Worm (Caenorhabditis elegans) whole organism, early embryonic: ENCODE data around the gene Y52D5A.2.

Experiments
- ama-1 ChIP-seq: fragments of 150-350 bp; optimal IDR thresholded peaks from 2 replicates; lab custom pipeline; 2014
- ets-7 ChIP-seq: sonication (generic microtip); optimal IDR thresholded peaks from 2 replicates; lab custom pipeline; 2016; ENCODE audit warnings: missing genotype, missing genetic modification characterization, missing compliant biosample characterization
- hmbx-1 ChIP-seq: sonication (generic microtip); optimal IDR thresholded peaks from 2 replicates; lab custom pipeline; 2016; ENCODE audit warnings: mild to moderate bottlenecking, missing genetic modification characterization, missing compliant biosample characterization
- hnd-1 ChIP-seq: sonication (generic microtip); optimal IDR thresholded peaks from 2 replicates; lab custom pipeline; 2016; ENCODE audit warnings: missing genetic modification characterization, missing compliant biosample characterization
- scrt-1 ChIP-seq: fragments of 200-800 bp; sonication (Bioruptor generic); IDR thresholded peaks from 2 replicates; pipeline ENCODE4 v1.3.6; 2022; ENCODE audit warnings: missing genetic modification characterization, missing compliant biosample characterization
- sea-1 ChIP-seq: fragments of 200-800 bp; sonication (Bioruptor generic); conservative IDR thresholded peaks from 2 replicates; pipeline ENCODE4 v1.3.6; 2022; ENCODE audit warnings: missing genetic modification characterization, missing compliant biosample characterization
- tbx-11 ChIP-seq: fragments of 200-800 bp; sonication (Bioruptor generic); IDR thresholded peaks from 2 replicates; pipeline ENCODE4 v1.3.6; 2022; ENCODE audit warnings: missing genetic modification characterization, missing compliant biosample characterization
- tra-4 ChIP-seq: sonication (generic microtip); optimal IDR thresholded peaks from 2 replicates; lab custom pipeline; 2017; ENCODE audit warnings: missing genetic modification characterization, missing compliant biosample characterization

ce11 chrIV:5419122-5419521, 45.2 kb downstream of the Y52D5A.2 start, which contains the start of gene ehn-3:
- TF ChIP-seq tra-4 (tag; lab: Kevin White, UChicago) (no peak), ets-7 (tag; lab: Kevin White, UChicago) (no peak), hmbx-1 (tag; lab: Kevin White, UChicago) (no peak), ama-1 (lab: Kevin White, UChicago) (no peak), scrt-1 (no peak), sea-1 (GFP tag; lab: Robert Waterston, UW) (no peak), tbx-11 (GFP tag; lab: Robert Waterston, UW) (no peak), hnd-1 (tag; lab: Kevin White, UChicago) (no peak)
